Worm (Caenorhabditis elegans): ENCODE data around the gene panl-2.

panl-2 gene

DNA sequence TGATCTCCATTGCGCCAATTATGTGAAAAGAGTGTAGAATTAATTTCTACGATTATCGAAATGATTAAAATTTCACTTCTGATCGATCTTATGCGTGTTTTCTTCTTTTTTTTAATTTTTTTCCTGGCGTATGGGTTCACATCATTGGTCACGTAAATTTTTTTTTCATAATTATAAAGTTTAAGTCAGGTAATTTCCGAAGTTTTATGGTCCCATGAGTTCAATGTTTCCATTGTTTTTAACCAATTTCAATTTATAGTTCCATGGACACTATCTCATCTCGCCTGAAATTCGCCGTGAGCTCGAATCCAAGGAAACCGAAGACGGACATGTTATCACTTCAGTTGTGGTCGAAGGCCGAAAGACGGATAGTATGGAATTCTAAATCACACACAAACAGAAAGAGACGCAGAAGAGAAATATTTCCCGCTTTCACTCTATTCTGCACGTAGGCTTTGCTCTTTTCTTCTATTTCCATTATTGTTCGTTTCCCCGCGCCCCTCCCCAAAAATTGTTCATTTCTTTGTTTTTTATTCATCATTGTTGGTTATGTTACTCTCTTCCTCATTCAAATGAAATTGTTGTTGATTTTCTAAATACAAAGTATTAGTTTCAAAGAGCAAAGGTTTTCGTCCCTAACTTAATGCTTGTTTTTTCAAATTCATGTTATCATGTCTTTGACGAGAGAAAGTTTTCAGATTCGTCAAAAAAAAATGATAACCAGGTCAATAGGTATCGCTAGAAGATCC is 32.5 kb downstream of the panl-2 start, which contains the start of the genes F57B9.8 and coq-2:
Gene F57B9.8 (minus strand): TSS at position 51 of the 749 bp plus-strand sequence.
Gene coq-2 (plus strand): TSS at position 699 of the 749 bp plus-strand sequence.
- TF ChIP-seq unc-62 (GFP tag; optimal IDR thresholded peaks at IDR 0.05), result no peak

DNA sequence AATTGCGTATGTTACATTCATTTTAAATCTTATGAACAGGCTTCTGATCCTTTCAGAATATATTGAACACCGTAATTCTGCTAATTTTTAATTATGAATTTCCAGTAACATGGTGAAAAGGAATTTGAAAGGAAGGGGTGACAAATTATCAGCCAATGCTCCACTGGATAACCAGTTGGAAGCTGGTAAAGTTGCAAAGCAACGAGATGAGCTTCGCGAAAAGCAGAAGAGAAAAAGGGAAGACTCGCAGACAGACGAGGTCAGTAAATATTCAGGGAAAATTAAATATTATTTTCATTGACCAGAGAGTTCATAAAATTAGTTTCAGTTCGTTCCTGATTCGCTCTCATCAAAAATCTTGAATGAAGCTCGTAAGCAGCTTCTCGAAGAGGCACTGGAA is 36.0 kb downstream of the panl-2 start, which contains the start of gene byn-1:
Gene byn-1 (plus strand): TSS at position 106 of the 400 bp plus-strand sequence.
- TF ChIP-seq unc-62 (GFP tag; optimal IDR thresholded peaks at IDR 0.05), result no peak

DNA sequence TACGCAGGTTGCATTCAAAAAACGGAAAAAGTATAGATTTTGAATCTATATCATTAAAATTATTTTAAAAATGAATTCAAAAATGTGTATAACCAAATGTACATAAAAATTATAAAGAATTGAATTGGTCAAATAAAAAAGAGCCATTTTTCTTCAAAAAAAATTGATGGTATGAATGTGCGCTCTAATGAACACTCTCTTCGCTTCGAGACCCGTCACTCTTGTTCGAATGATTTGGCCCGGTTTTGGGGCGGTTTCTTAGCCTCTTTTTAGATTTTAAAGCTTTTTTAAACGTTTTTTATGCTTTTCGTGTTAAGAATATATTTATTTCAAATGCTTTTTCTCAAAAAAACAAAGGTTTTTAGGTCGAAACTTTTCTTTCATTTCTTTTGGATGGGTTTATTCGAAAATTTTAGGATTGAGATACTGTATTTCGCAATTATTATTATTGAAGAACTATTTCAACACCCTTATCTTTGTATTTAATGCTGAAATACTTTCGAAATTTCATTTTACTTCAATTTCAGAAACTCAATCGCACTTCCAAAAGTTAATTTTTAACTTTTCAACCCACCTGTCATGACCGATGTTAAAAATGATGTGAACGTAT is 38.3 kb downstream of the panl-2 start, which contains the start of gene inf-1:
Gene inf-1 (plus strand): TSS at position 577 of the 610 bp plus-strand sequence.
- no peak for TF ChIP-seq unc-62 (GFP tag; optimal IDR thresholded peaks at IDR 0.05)

DNA sequence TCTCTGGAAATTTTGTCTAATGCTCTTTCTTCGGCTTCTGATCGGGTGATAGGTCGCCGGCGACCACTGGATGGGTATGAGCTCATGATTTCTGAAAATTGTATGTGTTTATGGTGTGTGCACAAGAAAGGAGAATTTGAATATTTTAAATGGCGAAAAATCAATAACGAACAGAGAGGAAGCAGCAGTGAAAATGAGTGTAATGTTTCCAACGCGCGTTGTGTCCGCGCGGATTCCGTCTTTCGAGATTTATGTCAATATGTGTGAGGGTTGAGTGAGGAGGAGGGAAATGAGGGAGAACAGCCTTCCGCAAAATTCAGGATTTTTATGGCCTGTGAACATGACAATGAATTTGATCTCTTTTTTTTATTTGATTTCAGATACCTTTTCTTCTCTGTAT is 39.2 kb downstream of the panl-2 start, which contains the start of gene flap-1:
Gene flap-1 (minus strand): TSS at position 101 of the 400 bp plus-strand sequence.
- no peak for TF ChIP-seq unc-62 (GFP tag; optimal IDR thresholded peaks at IDR 0.05)

DNA sequence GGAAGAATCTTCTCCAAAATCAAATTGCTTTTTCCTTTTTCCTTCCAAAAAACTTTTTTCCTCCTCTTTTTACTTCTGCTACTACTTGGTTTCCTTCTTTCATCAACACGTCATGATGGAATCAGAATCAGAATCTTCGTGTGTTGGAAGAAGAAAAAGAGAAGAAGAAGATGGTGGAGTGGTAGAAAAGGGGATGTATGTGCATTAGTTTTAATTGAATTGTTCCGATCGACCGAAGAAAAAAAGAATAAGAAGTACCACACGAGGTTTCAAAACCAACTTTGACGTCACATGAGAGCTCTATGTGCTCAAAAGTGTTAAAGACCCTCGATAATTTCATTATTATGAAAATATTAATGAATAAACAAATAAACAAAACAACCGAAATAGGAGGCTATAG is 53.1 kb downstream of the panl-2 start:
- no peak for TF ChIP-seq unc-62 (GFP tag; optimal IDR thresholded peaks at IDR 0.05)

Measured in whole organism, dauer.